Worm (Caenorhabditis elegans) whole organism, mixed stage, embryonic: ENCODE data around the gene C04F5.2.

Experiments
- blmp-1 ChIP-seq: fragments of 150-350 bp; optimal IDR thresholded peaks from 2 replicates; lab custom pipeline; 2014; ENCODE audit warnings: missing biosample characterization, missing genetic modification characterization
- lin-13 ChIP-seq: fragments of 150-350 bp; optimal IDR thresholded peaks from 2 replicates; lab custom pipeline; 2014; ENCODE audit warnings: missing biosample characterization, missing genetic modification characterization
- mab-5 ChIP-seq: fragments of 150-350 bp; optimal IDR thresholded peaks from 2 replicates; lab custom pipeline; 2014; ENCODE audit warnings: missing biosample characterization, missing genetic modification characterization
- mep-1 ChIP-seq: fragments of 150-350 bp; optimal IDR thresholded peaks from 2 replicates; lab custom pipeline; 2017; ENCODE audit warnings: missing biosample characterization, missing genetic modification reagents, missing genetic modification characterization, inconsistent platforms
- mls-2 ChIP-seq: sonication (generic microtip); optimal IDR thresholded peaks from 2 replicates; lab custom pipeline; 2016; ENCODE audit warnings: mild to moderate bottlenecking, missing genetic modification characterization, moderate library complexity, missing compliant biosample characterization
- snpc-4 ChIP-seq: fragments of 150-350 bp; optimal IDR thresholded peaks from 2 replicates; lab custom pipeline; 2014; ENCODE audit warnings: missing biosample characterization, missing genetic modification characterization
- unc-62 ChIP-seq: fragments of 150-350 bp; optimal IDR thresholded peaks from 2 replicates; lab custom pipeline; 2014; ENCODE audit warnings: missing biosample characterization, missing genetic modification reagents, missing genetic modification characterization
- ztf-11 ChIP-seq: fragments of 150-350 bp; optimal IDR thresholded peaks from 2 replicates; lab custom pipeline; 2014; ENCODE audit warnings: missing biosample characterization, missing genetic modification characterization

DNA sequence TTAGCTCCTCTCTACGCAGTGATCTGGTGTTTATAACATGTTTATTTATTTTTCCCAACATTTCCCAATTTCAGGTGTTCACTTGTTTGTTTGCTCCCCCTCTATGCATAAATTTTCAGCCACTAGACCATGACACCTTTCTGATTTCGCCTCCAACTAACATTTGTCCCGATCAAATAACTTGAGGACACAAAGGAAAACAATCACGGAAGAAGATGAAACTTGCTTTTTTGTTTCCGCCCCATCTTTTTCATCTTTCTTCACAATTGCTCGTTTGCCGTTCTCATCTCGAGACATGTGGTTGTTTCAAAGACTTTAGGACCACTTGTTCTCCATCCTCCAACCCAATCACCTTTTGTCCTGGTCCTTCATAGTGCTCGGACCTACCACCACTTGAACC, 29.9 kb upstream of the C04F5.2 start, which contains the start of gene F14F9.5:
- TF ChIP-seq mab-5 (tag; lab: Kevin White, UChicago) (no peak), snpc-4 (no peak), blmp-1 (tag; lab: Kevin White, UChicago) (no peak), ztf-11 (tag; lab: Kevin White, UChicago) (no peak), unc-62 (GFP tag; lab: Kevin White, UChicago) (no peak), lin-13 (tag; lab: Kevin White, UChicago) (no peak), mls-2 (tag; lab: Kevin White, UChicago) (no peak), mep-1 (no peak)
